Worm (Caenorhabditis elegans) whole organism, mixed stage, embryonic: ENCODE measurements around the gene Y22F5A.11.

Experiments used
- blmp-1 ChIP-seq: fragments of 150-350 bp; optimal IDR thresholded peaks from 2 replicates; lab custom pipeline; 2014; ENCODE audit warnings: missing biosample characterization, missing genetic modification characterization
- ces-1 ChIP-seq: fragments of 150-350 bp; optimal IDR thresholded peaks from 2 replicates; lab custom pipeline; 2014; ENCODE audit warnings: missing biosample characterization, missing genetic modification reagents, missing genetic modification characterization
- lsy-2 ChIP-seq: fragments of 150-350 bp; optimal IDR thresholded peaks from 2 replicates; lab custom pipeline; 2014; ENCODE audit warnings: missing biosample characterization, missing genetic modification characterization
- mep-1 ChIP-seq: fragments of 150-350 bp; optimal IDR thresholded peaks from 2 replicates; lab custom pipeline; 2017; ENCODE audit warnings: missing biosample characterization, missing genetic modification reagents, missing genetic modification characterization, inconsistent platforms
- nhr-12 ChIP-seq: fragments of 150-350 bp; optimal IDR thresholded peaks from 2 replicates; lab custom pipeline; 2014; ENCODE audit warnings: missing biosample characterization, missing genetic modification characterization
- nhr-237 ChIP-seq: fragments of 150-350 bp; optimal IDR thresholded peaks from 2 replicates; lab custom pipeline; 2014; ENCODE audit warnings: missing biosample characterization, missing genetic modification characterization
- nhr-28 ChIP-seq: fragments of 150-350 bp; optimal IDR thresholded peaks from 2 replicates; lab custom pipeline; 2014; ENCODE audit warnings: missing biosample characterization, missing genetic modification characterization
- nhr-76 ChIP-seq: sonication (generic microtip); optimal IDR thresholded peaks from 2 replicates; lab custom pipeline; 2017; ENCODE audit warnings: missing biosample characterization, missing genetic modification characterization
- pha-4 ChIP-seq: fragments of 150-350 bp; optimal IDR thresholded peaks from 2 replicates; lab custom pipeline; 2018; ENCODE audit warnings: missing biosample characterization, missing genetic modification reagents, missing genetic modification characterization
- snpc-4 ChIP-seq: fragments of 150-350 bp; optimal IDR thresholded peaks from 2 replicates; lab custom pipeline; 2014; ENCODE audit warnings: missing biosample characterization, missing genetic modification characterization
- unc-39 ChIP-seq: fragments of 150-350 bp; optimal IDR thresholded peaks from 2 replicates; lab custom pipeline; 2014; ENCODE audit warnings: missing biosample characterization, missing genetic modification characterization
- unc-62 ChIP-seq: fragments of 150-350 bp; optimal IDR thresholded peaks from 2 replicates; lab custom pipeline; 2014; ENCODE audit warnings: missing biosample characterization, missing genetic modification reagents, missing genetic modification characterization

DNA sequence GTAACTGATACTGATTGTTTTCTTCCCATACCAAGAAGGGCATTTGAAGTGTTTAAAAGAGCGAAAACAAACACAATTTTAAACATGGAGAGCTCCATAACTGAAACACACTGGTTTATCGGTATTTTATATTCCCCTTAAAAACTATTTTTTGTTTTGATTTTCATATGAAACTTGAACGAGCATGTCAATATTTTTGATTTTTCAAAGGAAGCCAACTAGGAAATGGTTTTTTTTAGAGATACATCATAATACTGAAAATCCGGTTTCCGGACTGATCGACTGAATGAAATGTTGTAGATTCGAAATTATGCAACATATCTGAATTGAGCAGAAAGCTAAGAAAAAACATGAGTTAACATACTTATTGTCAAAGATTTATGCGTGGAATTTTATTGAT lies 48.1 kb downstream of the Y22F5A.11 start, which contains the start of gene ttr-19:
- no peak for TF ChIP-seq lsy-2 (tag; lab: Kevin White, UChicago)
- TF ChIP-seq snpc-4 (tag; lab: Kevin White, UChicago), result no peak
- TF ChIP-seq ces-1 (GFP tag; lab: Kevin White, UChicago), result no peak
- no peak for TF ChIP-seq blmp-1 (tag; lab: Kevin White, UChicago)
- no peak for TF ChIP-seq nhr-12 (tag; lab: Kevin White, UChicago)
- TF ChIP-seq unc-39, result no peak
- no peak for TF ChIP-seq unc-62 (GFP tag; lab: Kevin White, UChicago)
- no peak for TF ChIP-seq nhr-237
- TF ChIP-seq nhr-76 (tag; lab: Kevin White, UChicago), result no peak
- no peak for TF ChIP-seq pha-4 (tag; lab: Kevin White, UChicago)
- TF ChIP-seq nhr-28, result no peak
- TF ChIP-seq mep-1, result no peak
